Worm (Caenorhabditis elegans): Measurements from ENCODE around the gene ZK154.4.

- TF ChIP-seq skn-1 (tag; optimal IDR thresholded peaks at IDR 0.05), result no peak
- TF ChIP-seq sea-2 (GFP tag; optimal IDR thresholded peaks at IDR 0.05), result no peak
- no peak for TF ChIP-seq fkh-2 (tag; optimal IDR thresholded peaks at IDR 0.05)
- TF ChIP-seq nhr-12 (tag; optimal IDR thresholded peaks at IDR 0.05), result no peak
- no peak for TF ChIP-seq unc-62 (GFP tag; optimal IDR thresholded peaks at IDR 0.05)
- no peak for TF ChIP-seq R02D3.7 (tag; optimal IDR thresholded peaks at IDR 0.05)
- TF ChIP-seq tbx-2 (tag; optimal IDR thresholded peaks at IDR 0.05), result no peak
Measured at ce11 chrX:7817555-7817954, 35.3 kb upstream of the ZK154.4 start.

Data from whole organism, L3 larva.